Worm (Caenorhabditis elegans) whole organism, midembryonic: Measurements from ENCODE around the gene cbs-1.

Experiments used
- T22C8.4 ChIP-seq: fragments of 200-800 bp; sonication (Bioruptor generic); IDR thresholded peaks from 2 replicates; pipeline ENCODE4 v1.3.6; 2022; ENCODE audit warnings: missing genetic modification characterization, missing compliant biosample characterization
- cog-1 ChIP-seq: sonication (generic microtip); optimal IDR thresholded peaks from 2 replicates; lab custom pipeline; 2016; ENCODE audit warnings: missing genetic modification characterization, missing compliant biosample characterization
- flt-1 ChIP-seq: fragments of 200-800 bp; sonication (Bioruptor generic); IDR thresholded peaks from 2 replicates; pipeline ENCODE4 v1.3.6; 2022; ENCODE audit warnings: missing genetic modification characterization, missing compliant biosample characterization
- klf-2 ChIP-seq: fragments of 200-800 bp; sonication (Bioruptor generic); conservative IDR thresholded peaks from 2 replicates; pipeline ENCODE4 v1.3.6; 2022; ENCODE audit warnings: missing genetic modification reagents, missing genetic modification characterization, missing compliant biosample characterization
- med-1 ChIP-seq: sonication (generic microtip); optimal IDR thresholded peaks from 2 replicates; lab custom pipeline; 2017; ENCODE audit warnings: missing genetic modification characterization, mild to moderate bottlenecking, missing compliant biosample characterization, antibody characterized with exemption, missing genetic modification reagents; ENCODE audit not compliant: insufficient read depth
- ref-1 ChIP-seq: fragments of 200-800 bp; sonication (Bioruptor generic); conservative IDR thresholded peaks from 2 replicates; pipeline ENCODE4 v1.3.6; 2022; ENCODE audit warnings: missing genetic modification reagents, missing genetic modification characterization, missing compliant biosample characterization
- tab-1 ChIP-seq: fragments of 200-800 bp; sonication (Bioruptor generic); IDR thresholded peaks from 2 replicates; pipeline ENCODE4 v1.3.6; 2022; ENCODE audit warnings: missing genetic modification characterization, missing compliant biosample characterization
- ztf-23 ChIP-seq: fragments of 200-800 bp; sonication (Bioruptor generic); IDR thresholded peaks from 2 replicates; pipeline ENCODE4 v1.3.6; 2022; ENCODE audit warnings: missing genetic modification reagents, missing genetic modification characterization, missing compliant biosample characterization
- ztf-29 ChIP-seq: fragments of 200-800 bp; sonication (Bioruptor generic); IDR thresholded peaks from 2 replicates; pipeline ENCODE4 v1.3.6; 2022; ENCODE audit warnings: missing genetic modification reagents, missing genetic modification characterization, missing compliant biosample characterization

cbs-1 gene

DNA sequence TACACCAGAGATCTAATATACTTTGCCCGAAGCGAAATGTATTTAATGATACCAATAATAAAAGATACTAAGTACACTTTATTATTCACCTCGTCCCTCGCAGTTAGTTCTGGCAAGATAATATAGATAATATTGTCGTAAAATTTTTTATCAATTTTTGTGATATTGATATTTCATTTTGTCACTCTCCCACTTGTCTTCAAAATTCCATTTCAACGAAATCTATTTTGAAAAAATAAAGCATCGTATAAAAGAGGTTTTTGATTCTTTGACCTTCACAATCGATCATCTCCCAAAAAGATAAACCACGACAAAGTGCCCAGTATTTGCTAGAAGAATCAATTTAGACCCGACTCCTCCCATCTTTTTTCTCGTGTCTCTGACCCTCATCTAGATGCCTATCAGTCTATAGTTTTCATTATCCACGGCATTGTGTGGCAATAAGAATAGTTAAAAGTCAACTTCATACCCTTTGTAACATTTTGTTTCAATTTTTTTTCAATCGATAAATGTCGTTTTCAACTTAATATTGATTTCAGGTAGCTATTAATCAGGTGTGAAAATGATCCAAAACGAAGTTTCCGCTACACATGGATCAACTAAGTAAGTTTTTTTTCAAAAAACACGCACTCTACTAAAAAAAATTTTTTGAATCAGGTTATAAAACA, at the start of gene cbs-1:
Gene cbs-1 (plus strand): TSS at position 534 of the 668 bp plus-strand sequence.
- TF ChIP-seq ztf-29 (GFP tag; lab: Robert Waterston, UW) (no peak), med-1 (no peak), cog-1 (tag; lab: Kevin White, UChicago) (no peak), tab-1 (no peak), T22C8.4 (no peak), flt-1 (GFP tag; lab: Robert Waterston, UW) (no peak), ref-1 (GFP tag; lab: Robert Waterston, UW) (no peak), klf-2 (GFP tag; lab: Robert Waterston, UW) (no peak), ztf-23 (no peak)

ce11 chrX:10008664-10009063, 45.4 kb upstream of the cbs-1 start, which contains the start of gene F19C6.3:
Gene F19C6.3 (minus strand): TSS chrX:10008764.
- TF ChIP-seq ref-1 (GFP tag; lab: Robert Waterston, UW) (no peak), ztf-23 (no peak), flt-1 (GFP tag; lab: Robert Waterston, UW) (no peak), tab-1 (no peak), cog-1 (tag; lab: Kevin White, UChicago) (no peak), T22C8.4 (no peak), med-1 (no peak), ztf-29 (GFP tag; lab: Robert Waterston, UW) (no peak), klf-2 (GFP tag; lab: Robert Waterston, UW) (no peak)

ce11 chrX:10009985-10010384, 44.1 kb upstream of the cbs-1 start:
- TF ChIP-seq tab-1 = no peak
- no peak for TF ChIP-seq T22C8.4
- no peak for TF ChIP-seq ztf-23
- TF ChIP-seq ztf-29 (GFP tag; lab: Robert Waterston, UW) = no peak
- no peak for TF ChIP-seq flt-1 (GFP tag; lab: Robert Waterston, UW)
- TF ChIP-seq ref-1 (GFP tag; lab: Robert Waterston, UW) = no peak
- no peak for TF ChIP-seq klf-2 (GFP tag; lab: Robert Waterston, UW)

DNA sequence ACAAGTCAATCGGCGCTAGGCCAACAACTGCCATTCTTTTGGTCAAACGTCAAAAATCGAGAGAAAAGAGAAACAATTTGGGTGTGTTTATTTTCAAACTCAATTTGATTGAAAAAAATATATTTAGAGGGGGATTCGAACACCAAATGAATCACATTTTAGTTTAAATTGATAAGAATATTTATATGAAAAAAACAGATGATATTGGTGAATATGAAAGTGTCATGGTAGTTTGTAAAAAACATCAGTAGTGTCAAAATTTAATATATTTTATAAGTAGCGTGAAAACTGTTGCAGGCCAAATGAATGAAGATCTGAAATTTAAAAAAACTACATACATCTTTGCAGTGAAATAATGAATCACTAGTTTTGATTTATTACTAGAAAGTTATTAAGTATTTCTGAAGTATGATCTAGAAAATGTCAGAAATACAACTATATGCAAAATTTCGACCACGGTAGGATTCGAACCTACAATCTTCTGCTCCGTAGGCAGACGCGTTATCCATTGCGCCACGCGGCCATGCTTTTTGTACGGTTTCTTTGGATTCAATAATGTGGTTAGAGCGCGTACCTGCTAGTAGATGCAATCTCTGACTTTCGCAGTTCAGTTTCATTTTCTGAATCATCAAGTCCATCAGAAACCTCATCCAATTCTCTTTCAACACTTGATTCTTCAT, 36.0 kb upstream of the cbs-1 start, which contains the start of gene F19C6.4:
Gene F19C6.4 (minus strand): TSS at position 51 of the 680 bp plus-strand sequence.
- TF ChIP-seq flt-1 (GFP tag; lab: Robert Waterston, UW) = no peak
- TF ChIP-seq tab-1 = no peak

DNA sequence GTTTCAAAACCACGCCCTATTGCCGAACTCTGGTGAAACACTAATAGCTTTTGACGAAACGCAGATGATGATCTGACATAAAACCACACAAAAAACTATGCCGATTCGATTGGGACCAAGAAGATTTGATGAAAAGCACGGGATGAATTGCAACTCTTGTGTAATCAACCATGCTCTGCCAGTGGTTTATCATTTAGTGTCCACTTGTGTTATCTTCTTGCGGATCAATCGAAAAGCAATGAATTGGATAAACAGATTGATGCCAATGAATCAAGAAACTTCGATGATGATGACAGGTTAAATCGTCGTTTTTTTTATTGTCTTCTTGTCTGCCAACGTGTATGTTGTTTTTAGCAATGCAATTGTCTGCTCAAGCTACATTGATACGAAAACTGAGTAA, 32.1 kb upstream of the cbs-1 start, which contains the start of gene F42G10.1:
Gene F42G10.1 (minus strand): TSS at position 151 of the 400 bp plus-strand sequence.
- no peak for TF ChIP-seq flt-1 (GFP tag; lab: Robert Waterston, UW)
- TF ChIP-seq med-1 = no peak

DNA sequence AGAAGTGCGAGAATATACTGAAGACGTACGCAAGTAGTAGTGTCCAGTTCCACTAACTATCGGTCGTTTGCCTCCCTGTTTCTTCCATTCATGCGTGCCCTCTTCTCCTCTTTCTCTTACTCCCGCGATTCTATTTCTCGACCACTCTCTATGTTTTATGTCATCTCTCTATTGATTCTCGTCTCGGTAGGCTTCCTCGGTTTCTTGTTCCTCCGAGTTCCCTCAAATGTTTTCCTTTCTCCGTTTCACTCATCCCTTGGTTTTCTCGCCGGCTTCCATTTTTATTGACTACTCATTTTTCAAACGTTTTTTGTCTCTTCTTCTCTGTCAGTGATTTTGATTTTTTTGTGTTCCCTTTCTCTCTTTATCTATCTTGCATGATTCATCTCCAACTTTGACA, 27.7 kb upstream of the cbs-1 start:
- TF ChIP-seq klf-2 (GFP tag; lab: Robert Waterston, UW) = no peak
- no peak for TF ChIP-seq cog-1 (tag; lab: Kevin White, UChicago)
- no peak for TF ChIP-seq tab-1
- no peak for TF ChIP-seq T22C8.4
- TF ChIP-seq ztf-29 (GFP tag; lab: Robert Waterston, UW) = no peak
- no peak for TF ChIP-seq ztf-23
- no peak; the same call in 1 of the 2 replicates for TF ChIP-seq flt-1 (GFP tag; lab: Robert Waterston, UW)
- TF ChIP-seq ref-1 (GFP tag; lab: Robert Waterston, UW) = no peak
- TF ChIP-seq med-1 = no peak

DNA sequence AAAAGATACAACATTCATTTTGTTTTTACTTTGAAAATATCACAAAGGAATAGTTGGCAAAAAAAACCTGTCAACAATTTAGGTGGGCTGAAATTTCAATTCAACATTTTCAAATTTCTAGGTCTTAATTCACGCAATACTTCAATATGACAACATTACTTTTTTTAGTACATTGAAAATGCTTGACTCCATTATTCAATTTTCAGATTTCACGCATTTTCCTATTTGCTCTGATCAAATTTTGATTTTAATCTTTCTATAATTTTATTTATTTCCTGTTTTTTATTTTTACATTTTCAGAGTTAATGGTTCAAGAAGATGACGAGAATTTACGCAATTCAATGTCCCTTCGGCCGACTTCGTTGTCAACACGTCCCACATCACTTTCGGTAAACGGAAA, 26.5 kb upstream of the cbs-1 start, which contains the start of gene mkk-4:
Gene mkk-4 (plus strand): TSS at position 301 of the 400 bp plus-strand sequence.
- TF ChIP-seq klf-2 (GFP tag; lab: Robert Waterston, UW) = no peak
- no peak for TF ChIP-seq ref-1 (GFP tag; lab: Robert Waterston, UW)
- TF ChIP-seq med-1 = no peak
- no peak for TF ChIP-seq T22C8.4
- no peak for TF ChIP-seq cog-1 (tag; lab: Kevin White, UChicago)
- no peak for TF ChIP-seq ztf-29 (GFP tag; lab: Robert Waterston, UW)

DNA sequence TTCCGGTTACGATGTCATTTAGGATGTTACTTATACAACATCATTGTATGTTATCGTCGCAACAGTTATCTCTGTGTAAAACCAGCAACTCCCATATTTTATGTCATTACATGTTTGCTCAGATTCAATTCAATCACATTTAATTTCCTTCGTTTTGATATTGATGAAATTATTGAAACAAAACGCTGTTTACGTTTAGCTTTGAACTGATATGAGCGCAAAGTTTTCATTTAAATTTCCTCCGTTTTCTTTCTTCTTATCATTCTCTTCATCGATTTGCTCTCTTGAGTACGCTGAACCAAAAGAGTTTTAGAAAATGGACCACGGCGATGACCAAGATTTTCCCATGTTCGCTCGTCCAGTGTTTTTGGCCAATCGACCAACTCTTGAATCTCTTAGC, 23.2 kb upstream of the cbs-1 start, which contains the start of gene sek-6:
Gene sek-6 (plus strand): TSS at position 315 of the 400 bp plus-strand sequence.
- TF ChIP-seq ztf-29 (GFP tag; lab: Robert Waterston, UW) = no peak
- TF ChIP-seq ref-1 (GFP tag; lab: Robert Waterston, UW) = no peak
- no peak for TF ChIP-seq klf-2 (GFP tag; lab: Robert Waterston, UW)
- TF ChIP-seq flt-1 (GFP tag; lab: Robert Waterston, UW) = no peak
- no peak for TF ChIP-seq T22C8.4
- TF ChIP-seq ztf-23 = no peak
- TF ChIP-seq med-1 = no peak
- no peak for TF ChIP-seq tab-1
- no peak for TF ChIP-seq cog-1 (tag; lab: Kevin White, UChicago)

ce11 chrX:10044473-10044872, 9.6 kb upstream of the cbs-1 start:
- TF ChIP-seq T22C8.4 (no peak), med-1 (no peak), ref-1 (GFP tag; lab: Robert Waterston, UW) (no peak), klf-2 (GFP tag; lab: Robert Waterston, UW) (no peak), cog-1 (tag; lab: Kevin White, UChicago) (no peak), ztf-29 (GFP tag; lab: Robert Waterston, UW) (no peak), flt-1 (GFP tag; lab: Robert Waterston, UW) (no peak)

ce11 chrX:10047325-10047724, 6.8 kb upstream of the cbs-1 start, which contains the start of gene ZC374.2:
Gene ZC374.2 (minus strand): TSS chrX:10047425.
- no peak for TF ChIP-seq med-1
- TF ChIP-seq tab-1 = no peak
- no peak for TF ChIP-seq cog-1 (tag; lab: Kevin White, UChicago)
- TF ChIP-seq ztf-29 (GFP tag; lab: Robert Waterston, UW) = no peak
- TF ChIP-seq T22C8.4 = no peak
- TF ChIP-seq klf-2 (GFP tag; lab: Robert Waterston, UW) = no peak
- TF ChIP-seq flt-1 (GFP tag; lab: Robert Waterston, UW) = no peak
- no peak for TF ChIP-seq ref-1 (GFP tag; lab: Robert Waterston, UW)
- TF ChIP-seq ztf-23 = no peak
